Comparison of ENCODE assay signal across 1 fruit fly cellular context in the genomic region with DNA sequence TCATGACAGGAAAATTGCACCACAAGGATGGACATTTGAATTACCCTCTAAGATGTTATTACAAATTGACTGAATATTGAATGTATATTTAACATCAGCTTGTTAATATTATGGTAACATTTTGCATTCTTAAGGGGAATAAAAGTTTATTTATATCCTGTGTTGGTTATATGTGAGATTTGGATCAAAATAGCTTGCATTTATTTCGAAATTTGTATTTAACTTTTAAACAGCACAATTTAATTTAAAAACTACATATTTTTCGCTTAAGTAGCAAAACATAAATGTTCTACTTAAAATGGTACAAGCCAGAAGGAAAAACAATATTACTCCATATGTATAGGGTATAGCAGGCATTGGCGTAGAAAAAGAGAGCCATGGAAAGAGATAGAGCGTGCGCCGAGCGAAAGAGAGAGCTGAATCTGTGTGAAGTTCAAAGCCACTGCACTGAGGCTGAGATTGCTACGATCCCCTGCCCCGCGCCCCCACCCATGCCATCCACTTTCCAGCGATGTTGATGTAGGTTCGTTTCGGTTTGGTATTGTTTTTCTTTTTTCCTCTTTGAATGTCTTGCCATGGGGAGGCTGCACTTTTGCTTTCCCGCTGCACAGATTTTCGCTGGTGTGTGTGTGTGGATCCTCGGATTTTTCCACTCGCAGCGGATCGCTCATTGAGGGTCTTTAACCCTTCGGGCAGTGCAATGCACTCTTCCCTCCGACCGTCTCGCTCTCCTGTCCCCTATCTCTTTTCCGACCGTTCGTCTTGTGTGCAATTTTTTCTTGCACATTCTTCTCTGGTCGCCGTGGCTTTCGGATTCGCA.
TF ChIP-seq lines count a peak whose summit lies in the region.

No protein-coding gene starts in this region.

TF ChIP-seq in whole organism, embryonic, 481 proteins besides CTCF, POLR2A, EP300 and RAD21 (continued from another document):
- TF ChIP-seq ssp (GFP tag; IDR thresholded peaks at IDR 0.05; lab: Robert Waterston, UW) (peak; percentile 58), CG4404 (GFP tag; IDR thresholded peaks at IDR 0.05; lab: Robert Waterston, UW) (peak; percentile 87), toy (GFP tag; IDR thresholded peaks at IDR 0.05; lab: Robert Waterston, UW) (no peak), Taf1 (GFP tag; IDR thresholded peaks at IDR 0.05; lab: Robert Waterston, UW) (no peak), CG17912 (GFP tag; optimal IDR thresholded peaks at IDR 0.05; lab: Kevin White, UChicago) (no peak), CG2202 (tag; optimal IDR thresholded peaks at IDR 0.05; lab: Kevin White, UChicago) (peak; percentile 92), CG2889 (GFP tag; IDR thresholded peaks at IDR 0.05; lab: Robert Waterston, UW) (no peak), CG11093 (GFP tag; IDR thresholded peaks at IDR 0.05; lab: Robert Waterston, UW) (no peak), D (optimal IDR thresholded peaks at IDR 0.05; lab: Kevin White, UChicago) (no peak), D (GFP tag; optimal IDR thresholded peaks at IDR 0.05; lab: Kevin White, UChicago) (peak; percentile 91), CG2712 (tag; optimal IDR thresholded peaks at IDR 0.05; lab: Kevin White, UChicago) (peak; percentile 96), lbe (GFP tag; optimal IDR thresholded peaks at IDR 0.05; lab: Kevin White, UChicago) (no peak), CG42726 (GFP tag; IDR thresholded peaks at IDR 0.05; lab: Robert Waterston, UW; ENCODE audit: partially characterized antibody) (no peak), CG10274 (GFP tag; optimal IDR thresholded peaks at IDR 0.05; lab: Kevin White, UChicago) (peak; percentile 25), CG2116 (GFP tag; optimal IDR thresholded peaks at IDR 0.05; lab: Kevin White, UChicago) (peak; percentile 53), CG13424 (tag; optimal IDR thresholded peaks at IDR 0.05; lab: Kevin White, UChicago) (peak; percentile 90), gce (GFP tag; IDR thresholded peaks at IDR 0.05; lab: Robert Waterston, UW) (no peak), cas (GFP tag; IDR thresholded peaks at IDR 0.05; lab: Robert Waterston, UW) (no peak), cato (GFP tag; optimal IDR thresholded peaks at IDR 0.05; lab: Kevin White, UChicago; ENCODE audit: borderline replicate concordance) (peak; percentile 53), unpg (GFP tag; optimal IDR thresholded peaks at IDR 0.05; lab: Kevin White, UChicago) (peak; percentile 73), CG14014 (GFP tag; IDR thresholded peaks at IDR 0.05; lab: Robert Waterston, UW) (0 out of 2 replicates have a peak, but pooled peaks have one; percentile 18)
